Fruit fly (Drosophila melanogaster): ENCODE data around the gene U4-U6-60K.
A peak's percentile ranks its signal among the peaks of the same experiment; 100 is the strongest.

Gene U4-U6-60K

dm6 chr3L:17513893-17514616, at the start of gene U4-U6-60K, which contains the start of gene CG7564 (continued):
- TF ChIP-seq CG6791 (GFP tag; IDR thresholded peaks at IDR 0.05; ENCODE audit: partially characterized antibody) (peak; percentile 97), sens-2 (GFP tag; IDR thresholded peaks at IDR 0.05) (no peak), Neu2 (GFP tag; optimal IDR thresholded peaks at IDR 0.05; ENCODE audit: borderline replicate concordance) (no peak), luna (GFP tag; optimal IDR thresholded peaks at IDR 0.05) (no peak), CG9727 (GFP tag; optimal IDR thresholded peaks at IDR 0.05) (peak; percentile 78), Hr78 (GFP tag; optimal IDR thresholded peaks at IDR 0.05) (no peak), zf30C (GFP tag; optimal IDR thresholded peaks at IDR 0.05) (no peak), CG1233 (GFP tag; optimal IDR thresholded peaks at IDR 0.05) (peak; percentile 28), Camta (GFP tag; optimal IDR thresholded peaks at IDR 0.05) (peak; percentile 52), fd3F (GFP tag; optimal IDR thresholded peaks at IDR 0.05) (no peak), gsb-n (tag; optimal IDR thresholded peaks at IDR 0.05) (no peak), Lpt (GFP tag; optimal IDR thresholded peaks at IDR 0.05) (no peak), Dll (GFP tag; IDR thresholded peaks at IDR 0.05; ENCODE audit: partially characterized antibody) (peak; percentile 95), en (GFP tag; optimal IDR thresholded peaks at IDR 0.05) (no peak), knrl (GFP tag; IDR thresholded peaks at IDR 0.05; ENCODE audit: partially characterized antibody) (peak; percentile 99), CG1832 (GFP tag; optimal IDR thresholded peaks at IDR 0.05) (no peak), CG17186 (GFP tag; optimal IDR thresholded peaks at IDR 0.05) (peak; percentile 37), CG6254 (GFP tag; optimal IDR thresholded peaks at IDR 0.05) (no peak), Stat92E (GFP tag; optimal IDR thresholded peaks at IDR 0.05) (no peak), Doc3 (GFP tag; IDR thresholded peaks at IDR 0.05; ENCODE audit: partially characterized antibody) (peak; percentile 87), bbx (GFP tag; IDR thresholded peaks at IDR 0.05; ENCODE audit: partially characterized antibody) (peak; percentile 97), tio (GFP tag; optimal IDR thresholded peaks at IDR 0.05) (no peak), Fer1 (GFP tag; optimal IDR thresholded peaks at IDR 0.05) (no peak), CG2678 (tag; optimal IDR thresholded peaks at IDR 0.05) (peak; percentile 63), zfh2 (GFP tag; optimal IDR thresholded peaks at IDR 0.05) (peak; percentile 81), CG32772 (GFP tag; IDR thresholded peaks at IDR 0.05) (no peak), ERR (GFP tag; optimal IDR thresholded peaks at IDR 0.05) (peak; percentile 16), CG13296 (GFP tag; optimal IDR thresholded peaks at IDR 0.05) (no peak), crol (GFP tag; IDR thresholded peaks at IDR 0.05) (no peak), Hand (GFP tag; optimal IDR thresholded peaks at IDR 0.05) (no peak), phol (tag; optimal IDR thresholded peaks at IDR 0.05) (peak; percentile 79), Oli (tag; optimal IDR thresholded peaks at IDR 0.05) (peak; percentile 29), CG11398 (GFP tag; optimal IDR thresholded peaks at IDR 0.05) (no peak), CG34224 (GFP tag; IDR thresholded peaks at IDR 0.05; ENCODE audit: partially characterized antibody) (peak; percentile 80), HHEX (GFP tag; optimal IDR thresholded peaks at IDR 0.05) (peak; percentile 61), CG17612 (GFP tag; IDR thresholded peaks at IDR 0.05) (no peak), unc-4 (GFP tag; IDR thresholded peaks at IDR 0.05; ENCODE audit: partially characterized antibody) (peak; percentile 89), fu2 (GFP tag; optimal IDR thresholded peaks at IDR 0.05) (no peak), ftz-f1 (GFP tag; optimal IDR thresholded peaks at IDR 0.05) (no peak), CG18619 (GFP tag; optimal IDR thresholded peaks at IDR 0.05) (peak; percentile 71), CG10543 (GFP tag; optimal IDR thresholded peaks at IDR 0.05) (peak; percentile 72), twi (tag; optimal IDR thresholded peaks at IDR 0.05) (peak; percentile 14), CG4328 (GFP tag; optimal IDR thresholded peaks at IDR 0.05) (peak; percentile 46), CG9876 (GFP tag; optimal IDR thresholded peaks at IDR 0.05) (peak; percentile 2), Oaz (GFP tag; IDR thresholded peaks at IDR 0.05) (no peak), Fer3 (tag; optimal IDR thresholded peaks at IDR 0.05) (peak; percentile 18), ato (GFP tag; IDR thresholded peaks at IDR 0.05; ENCODE audit: partially characterized antibody) (peak; percentile 84), CG30403 (GFP tag; optimal IDR thresholded peaks at IDR 0.05) (peak; percentile 85)
